Worm (Caenorhabditis elegans) whole organism, L4/young adult: ENCODE data around the gene clec-84.

ENCODE experiments used
- W03F9.2 ChIP-seq: fragments of 150-350 bp; optimal IDR thresholded peaks from 2 replicates; lab custom pipeline; 2014; ENCODE audit warnings: missing biosample characterization, missing genetic modification characterization
- dao-5 ChIP-seq: sonication (generic microtip); optimal IDR thresholded peaks from 2 replicates; lab custom pipeline; 2016; ENCODE audit warnings: missing genotype, missing genetic modification characterization, moderate library complexity, missing compliant biosample characterization
- him-1 ChIP-seq: sonication (generic microtip); optimal IDR thresholded peaks from 2 replicates; lab custom pipeline; 2016; ENCODE audit warnings: missing genotype, missing genetic modification reagents, missing genetic modification characterization, missing compliant biosample characterization

clec-84 gene

ce11 chrIV:2853164-2853563 lies 10.9 kb downstream of the clec-84 start, which contains the start of gene Y54G2A.49:
Y54G2A.49 (minus strand) TSS chrIV:2853264.
- TF ChIP-seq him-1 (no peak), dao-5 (tag; lab: Kevin White, UChicago) (no peak), W03F9.2 (tag; lab: Kevin White, UChicago) (no peak)

- TF ChIP-seq him-1 (no peak), W03F9.2 (tag; lab: Kevin White, UChicago) (no peak), dao-5 (tag; lab: Kevin White, UChicago) (no peak)
Observed at ce11 chrIV:2854161-2854560, 11.9 kb downstream of the clec-84 start.

- TF ChIP-seq dao-5 (tag; lab: Kevin White, UChicago) (no peak), him-1 (no peak), W03F9.2 (tag; lab: Kevin White, UChicago) (no peak)
Observed at ce11 chrIV:2855056-2855752, 12.9 kb downstream of the clec-84 start.

- no peak for TF ChIP-seq him-1
Observed at ce11 chrIV:2858734-2859133, 16.5 kb downstream of the clec-84 start.

ce11 chrIV:2864743-2865142 lies 22.5 kb downstream of the clec-84 start, which contains the start of gene Y54G2A.16:
Y54G2A.16 (minus strand) TSS chrIV:2864843.
- TF ChIP-seq him-1 (no peak), W03F9.2 (tag; lab: Kevin White, UChicago) (no peak), dao-5 (tag; lab: Kevin White, UChicago) (no peak)

ce11 chrIV:2885260-2885659 lies 43.0 kb downstream of the clec-84 start:
- TF ChIP-seq W03F9.2 (tag; lab: Kevin White, UChicago): no peak
- TF ChIP-seq dao-5 (tag; lab: Kevin White, UChicago): no peak
- no peak for TF ChIP-seq him-1

ce11 chrIV:2886655-2887054 lies 44.4 kb downstream of the clec-84 start, which contains the start of gene dml-1:
dml-1 (plus strand) TSS chrIV:2886955.
- no peak for TF ChIP-seq W03F9.2 (tag; lab: Kevin White, UChicago)
- no peak for TF ChIP-seq dao-5 (tag; lab: Kevin White, UChicago)
- no peak for TF ChIP-seq him-1

- no peak for TF ChIP-seq W03F9.2 (tag; lab: Kevin White, UChicago)
Observed at ce11 chrIV:2887245-2887644, 45.0 kb downstream of the clec-84 start.

ce11 chrIV:2888496-2889101 lies 46.3 kb downstream of the clec-84 start:
- TF ChIP-seq him-1 (no peak), dao-5 (tag; lab: Kevin White, UChicago) (no peak), W03F9.2 (tag; lab: Kevin White, UChicago) (no peak)

ce11 chrIV:2890401-2890952 lies 48.2 kb downstream of the clec-84 start, which contains the start of the genes nprt-1 and dib-1:
nprt-1 (minus strand) TSS chrIV:2890451.
dib-1 (plus strand) TSS chrIV:2890882.
- TF ChIP-seq him-1: no peak
- no peak for TF ChIP-seq dao-5 (tag; lab: Kevin White, UChicago)
- no peak for TF ChIP-seq W03F9.2 (tag; lab: Kevin White, UChicago)

ce11 chrIV:2891535-2892233 lies 49.4 kb downstream of the clec-84 start:
- TF ChIP-seq W03F9.2 (tag; lab: Kevin White, UChicago): no peak
- no peak for TF ChIP-seq dao-5 (tag; lab: Kevin White, UChicago)
- TF ChIP-seq him-1: no peak

ce11 chrIV:2892395-2892786 lies 50.1 kb downstream of the clec-84 start, which contains the start of gene Y54G2A.18:
Y54G2A.18 (minus strand) TSS chrIV:2892495.
- TF ChIP-seq W03F9.2 (tag; lab: Kevin White, UChicago) (no peak), him-1 (no peak), dao-5 (tag; lab: Kevin White, UChicago) (no peak)

- TF ChIP-seq him-1 (no peak), W03F9.2 (tag; lab: Kevin White, UChicago) (no peak), dao-5 (tag; lab: Kevin White, UChicago) (no peak)
Observed at ce11 chrIV:2892787-2893485, 50.7 kb downstream of the clec-84 start.
